Fruit fly (Drosophila melanogaster) whole organism, pupa: ENCODE results near the gene CG46462.

Experiments
- CG10348 ChIP-seq: fragments of 200-800 bp; sonication (Bioruptor generic); IDR thresholded peaks from 2 replicates; pipeline ENCODE4 v1.3.6; 2022; ENCODE audit warnings: missing biosample characterization, missing genetic modification characterization
- CG12605 ChIP-seq: fragments of 200-800 bp; sonication (Bioruptor generic); IDR thresholded peaks from 2 replicates; pipeline ENCODE4 v1.3.6; 2022; ENCODE audit warnings: missing biosample characterization, missing genetic modification characterization
- CG13204 ChIP-seq: fragments of 200-800 bp; sonication (Bioruptor generic); optimal IDR thresholded peaks from 2 replicates; lab custom pipeline; 2018; ENCODE audit warnings: missing biosample characterization, mild to moderate bottlenecking, missing genetic modification characterization, moderate library complexity
- CG14655 ChIP-seq: fragments of 200-800 bp; sonication (Bioruptor generic); optimal IDR thresholded peaks from 3 replicates; lab custom pipeline; 2017; ENCODE audit warnings: mild to moderate bottlenecking, missing biosample characterization, missing genetic modification reagents, missing genetic modification characterization
- CG15710 ChIP-seq: fragments of 200-800 bp; sonication (Bioruptor generic); optimal IDR thresholded peaks from 2 replicates; lab custom pipeline; 2018; ENCODE audit warnings: missing biosample characterization, mild to moderate bottlenecking, missing genetic modification characterization, moderate library complexity
- CG17806 ChIP-seq: fragments of 200-800 bp; sonication (Bioruptor generic); optimal IDR thresholded peaks from 2 replicates; lab custom pipeline; 2018; ENCODE audit warnings: missing biosample characterization, mild to moderate bottlenecking, missing genetic modification characterization, moderate library complexity
- CG32121 ChIP-seq: fragments of 200-800 bp; sonication (Bioruptor generic); IDR thresholded peaks from 2 replicates; pipeline ENCODE4 v1.3.6; 2022; ENCODE audit warnings: missing biosample characterization, missing genetic modification characterization
- CG34367 ChIP-seq: fragments of 200-800 bp; sonication (Bioruptor generic); optimal IDR thresholded peaks from 2 replicates; lab custom pipeline; 2018; ENCODE audit warnings: missing biosample characterization, mild to moderate bottlenecking, missing genetic modification characterization
- CG4496 ChIP-seq: fragments of 200-800 bp; sonication (Bioruptor generic); IDR thresholded peaks from 3 replicates; pipeline ENCODE4 v1.3.6; 2022; ENCODE audit warnings: missing biosample characterization, missing genetic modification characterization
- CG8159 ChIP-seq: fragments of 200-800 bp; sonication (Bioruptor generic); optimal IDR thresholded peaks from 3 replicates; lab custom pipeline; 2018; ENCODE audit warnings: missing biosample characterization, mild to moderate bottlenecking, missing genetic modification characterization, moderate library complexity
- CG8301 ChIP-seq: fragments of 200-800 bp; sonication (Bioruptor generic); optimal IDR thresholded peaks from 2 replicates; lab custom pipeline; 2018; ENCODE audit warnings: missing biosample characterization, mild to moderate bottlenecking, missing genetic modification characterization
- CG9948 ChIP-seq: fragments of 200-800 bp; sonication (Bioruptor generic); optimal IDR thresholded peaks from 2 replicates; lab custom pipeline; 2018; ENCODE audit warnings: missing biosample characterization, mild to moderate bottlenecking, missing genetic modification characterization, moderate library complexity
- D1 ChIP-seq: fragments of 200-800 bp; sonication (Bioruptor generic); optimal IDR thresholded peaks from 2 replicates; lab custom pipeline; 2018; ENCODE audit warnings: missing biosample characterization, mild to moderate bottlenecking, missing genetic modification characterization, moderate library complexity
- EcR ChIP-seq: fragments of 200-800 bp; sonication (Bioruptor generic); optimal IDR thresholded peaks from 3 replicates; lab custom pipeline; 2019; ENCODE audit warnings: missing biosample characterization, missing genetic modification characterization, mild to moderate bottlenecking, moderate library complexity, missing genetic modification reagents
- Ets98B ChIP-seq: fragments of 200-800 bp; sonication (Bioruptor generic); IDR thresholded peaks from 2 replicates; pipeline ENCODE4 v1.3.6; 2022; ENCODE audit warnings: missing biosample characterization, missing genetic modification characterization
- Pif1A ChIP-seq: fragments of 200-800 bp; sonication (Bioruptor generic); optimal IDR thresholded peaks from 3 replicates; lab custom pipeline; 2016; ENCODE audit warnings: missing biosample characterization, missing genetic modification characterization
- Pif1B ChIP-seq: fragments of 200-800 bp; sonication (Bioruptor generic); optimal IDR thresholded peaks from 3 replicates; lab custom pipeline; 2016; ENCODE audit warnings: missing biosample characterization, missing genetic modification characterization
- Snoo ChIP-seq: fragments of 200-800 bp; sonication (Bioruptor generic); optimal IDR thresholded peaks from 3 replicates; lab custom pipeline; 2017; ENCODE audit warnings: missing biosample characterization, mild to moderate bottlenecking, missing genetic modification characterization, inconsistent platforms
- fd96Ca ChIP-seq: fragments of 200-800 bp; sonication (Bioruptor generic); IDR thresholded peaks from 3 replicates; pipeline ENCODE4 v1.3.6; 2022; ENCODE audit warnings: missing biosample characterization, missing genetic modification characterization
- gl ChIP-seq: fragments of 200-800 bp; sonication (Bioruptor generic); optimal IDR thresholded peaks from 2 replicates; lab custom pipeline; 2018; ENCODE audit warnings: missing biosample characterization, mild to moderate bottlenecking, missing genetic modification characterization
- rn ChIP-seq: fragments of 200-800 bp; sonication (Bioruptor generic); IDR thresholded peaks from 2 replicates; pipeline ENCODE4 v1.3.6; 2022; ENCODE audit warnings: missing biosample characterization, missing genetic modification characterization

The CG46462 gene

DNA sequence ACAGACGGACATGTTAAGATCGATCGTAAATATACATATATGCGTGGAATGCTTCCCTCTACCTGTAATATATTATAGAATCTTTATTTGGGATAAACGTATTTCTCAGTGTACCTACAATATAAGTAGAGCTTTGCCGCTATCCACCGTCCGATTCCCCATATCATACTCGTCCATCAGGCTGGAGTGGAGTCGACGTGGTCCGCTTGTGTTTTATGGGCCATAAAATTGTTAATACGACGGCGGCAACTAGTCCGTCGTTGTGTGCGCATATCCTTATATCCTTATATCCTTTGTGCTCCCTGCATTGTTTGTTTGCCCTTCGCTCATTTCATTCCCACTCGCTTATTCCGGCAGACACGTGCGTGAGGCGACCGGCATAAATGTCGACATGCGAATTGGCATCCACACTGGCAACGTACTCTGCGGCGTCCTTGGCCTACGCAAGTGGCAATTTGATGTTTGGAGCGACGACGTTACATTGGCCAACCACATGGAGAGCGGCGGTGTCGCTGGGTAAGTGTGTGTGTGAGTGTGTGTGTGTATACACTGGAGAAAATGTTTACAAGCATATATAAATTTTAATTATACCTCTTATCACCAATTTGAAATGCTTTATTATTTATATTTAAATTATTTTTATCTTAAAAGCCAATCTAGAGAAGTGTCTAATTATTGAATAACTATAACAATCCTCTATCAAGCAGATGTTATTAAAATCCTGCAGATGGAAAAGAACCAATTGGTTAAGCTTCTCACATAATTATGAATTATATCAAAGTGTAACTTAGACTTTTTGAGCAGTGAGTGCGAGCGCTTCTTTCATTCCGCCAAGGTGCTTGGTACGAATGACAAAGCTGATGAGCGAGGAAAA lies 37.5 kb downstream of the CG46462 start:
- TF ChIP-seq fd96Ca (GFP tag; lab: Robert Waterston, UW) = no peak
- peak; percentile 15 for TF ChIP-seq CG14655 (GFP tag; lab: Kevin White, UChicago)

- TF ChIP-seq Ets98B (GFP tag; lab: Robert Waterston, UW) (no peak), fd96Ca (GFP tag; lab: Robert Waterston, UW) (no peak), CG12605 (GFP tag; lab: Robert Waterston, UW) (no peak), CG9948 (no peak), CG17806 (tag; lab: Kevin White, UChicago) (no peak), CG13204 (GFP tag; lab: Kevin White, UChicago) (no peak), CG10348 (GFP tag; lab: Robert Waterston, UW) (no peak), Pif1B (GFP tag; lab: Kevin White, UChicago) (no peak), CG14655 (GFP tag; lab: Kevin White, UChicago) (no peak), rn (no peak), D1 (tag; lab: Kevin White, UChicago) (no peak), CG32121 (GFP tag; lab: Robert Waterston, UW) (no peak), gl (tag; lab: Kevin White, UChicago) (no peak), CG15710 (no peak), CG8159 (tag; lab: Kevin White, UChicago) (no peak), Snoo (tag; lab: Kevin White, UChicago) (no peak), CG34367 (tag; lab: Kevin White, UChicago) (no peak), CG8301 (tag; lab: Kevin White, UChicago) (no peak), Pif1A (GFP tag; lab: Kevin White, UChicago) (no peak), CG4496 (GFP tag; lab: Robert Waterston, UW) (no peak)
Measured at dm6 chr3L:19978088-19978487, 46.6 kb downstream of the CG46462 start.

DNA sequence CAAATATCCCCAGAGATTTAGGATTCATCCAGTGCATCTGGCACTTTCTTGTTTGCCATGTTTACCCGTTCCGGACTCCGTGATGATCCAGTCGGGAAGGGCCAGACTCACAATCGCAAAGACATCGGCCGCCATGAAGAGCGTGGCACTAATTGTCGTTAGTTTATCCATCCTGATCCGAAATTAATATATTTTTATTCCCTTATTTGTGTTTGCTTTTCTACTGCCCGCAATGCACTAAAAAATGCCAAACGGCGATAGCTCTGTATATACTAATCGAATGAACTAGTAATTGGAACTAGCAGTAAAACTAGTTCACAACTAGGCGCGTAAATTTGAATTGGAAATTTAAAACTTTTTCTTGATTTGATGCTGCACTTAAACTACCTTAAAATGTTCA lies 48.1 kb downstream of the CG46462 start, which contains the start of gene CG14182:
Gene CG14182, minus strand, starts transcription at position 221 of the 400 bp plus-strand sequence.
- no peak for TF ChIP-seq Snoo (tag; lab: Kevin White, UChicago)
- TF ChIP-seq Pif1B (GFP tag; lab: Kevin White, UChicago) = no peak
- no peak for TF ChIP-seq fd96Ca (GFP tag; lab: Robert Waterston, UW)
- no peak for TF ChIP-seq CG10348 (GFP tag; lab: Robert Waterston, UW)
- TF ChIP-seq CG8301 (tag; lab: Kevin White, UChicago) = no peak
- TF ChIP-seq, all 21 proteins: peak for 0

dm6 chr3L:19981385-19981784 lies 49.9 kb downstream of the CG46462 start, which contains the start of gene CG17732:
TSS of gene CG17732 (plus strand) at chr3L:19981685.
- no peak for TF ChIP-seq rn
- TF ChIP-seq CG34367 (tag; lab: Kevin White, UChicago) = no peak
- no peak for TF ChIP-seq fd96Ca (GFP tag; lab: Robert Waterston, UW)
- TF ChIP-seq CG9948 = no peak
- no peak for TF ChIP-seq CG15710
- TF ChIP-seq Pif1A (GFP tag; lab: Kevin White, UChicago) = no peak
- no peak for TF ChIP-seq Ets98B (GFP tag; lab: Robert Waterston, UW)
- TF ChIP-seq CG32121 (GFP tag; lab: Robert Waterston, UW) = no peak
- TF ChIP-seq D1 (tag; lab: Kevin White, UChicago) = no peak
- TF ChIP-seq EcR (GFP tag; lab: Kevin White, UChicago) = no peak
- TF ChIP-seq CG8159 (tag; lab: Kevin White, UChicago) = no peak
- no peak for TF ChIP-seq CG14655 (GFP tag; lab: Kevin White, UChicago)
- no peak for TF ChIP-seq CG10348 (GFP tag; lab: Robert Waterston, UW)
